Worm (Caenorhabditis elegans): ENCODE results near the gene Y48B6A.10.

DNA sequence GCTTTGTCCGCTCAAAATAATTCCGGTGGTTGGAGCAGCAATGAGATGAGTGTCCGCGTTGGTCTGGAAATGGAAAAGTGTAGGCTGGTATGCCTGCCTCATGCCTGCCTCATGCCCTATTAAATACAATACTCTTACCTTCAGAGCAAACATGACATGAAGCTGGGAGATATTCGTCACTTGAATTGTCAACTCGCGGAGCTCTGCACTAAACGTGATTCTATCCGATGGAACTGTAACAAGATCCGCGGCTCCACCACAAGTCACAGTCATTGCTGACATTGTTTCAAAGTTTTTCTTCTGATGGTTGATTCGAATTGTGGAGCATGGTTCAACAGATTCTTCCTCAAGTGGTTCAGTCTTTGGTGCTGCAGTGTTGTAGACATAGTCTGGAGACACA lies 41.0 kb upstream of the Y48B6A.10 start:
- TF ChIP-seq zag-1 (tag; optimal IDR thresholded peaks at IDR 0.05) (no peak), nhr-237 (tag; optimal IDR thresholded peaks at IDR 0.05) (no peak), unc-62 (GFP tag; optimal IDR thresholded peaks at IDR 0.05) (no peak), snpc-4 (tag; optimal IDR thresholded peaks at IDR 0.05) (no peak), elt-3 (tag; optimal IDR thresholded peaks at IDR 0.05) (no peak), ceh-8 (GFP tag; optimal IDR thresholded peaks at IDR 0.05) (no peak), hpl-2 (GFP tag; optimal IDR thresholded peaks at IDR 0.05) (no peak), skn-1 (tag; optimal IDR thresholded peaks at IDR 0.05) (no peak), lin-13 (GFP tag; optimal IDR thresholded peaks at IDR 0.05) (no peak), nhr-12 (tag; optimal IDR thresholded peaks at IDR 0.05) (no peak), alr-1 (tag; optimal IDR thresholded peaks at IDR 0.05; ENCODE audit: borderline replicate concordance) (no peak), ztf-4 (tag; optimal IDR thresholded peaks at IDR 0.05) (no peak), sptf-1 (tag; optimal IDR thresholded peaks at IDR 0.05) (no peak), lin-14 (GFP tag; optimal IDR thresholded peaks at IDR 0.05) (no peak)
